Fruit fly (Drosophila melanogaster) whole organism, embryonic: Measurements from ENCODE around the gene Tfb4.

Source experiments
- Ada2b ChIP-seq: fragments of 200-800 bp; sonication (Bioruptor generic); IDR thresholded peaks from 2 replicates; pipeline ENCODE4 v1.3.6; 2022; ENCODE audit warnings: missing biosample characterization, missing genetic modification characterization
- Adf1 ChIP-seq: fragments of 200-800 bp; sonication (Bioruptor generic); IDR thresholded peaks from 2 replicates; pipeline ENCODE4 v1.3.6; 2022; ENCODE audit warnings: missing biosample characterization, missing genetic modification characterization
- CG10543 ChIP-seq: fragments of 200-800 bp; sonication (Bioruptor generic); optimal IDR thresholded peaks from 3 replicates; lab custom pipeline; 2017; ENCODE audit warnings: missing biosample characterization, mild to moderate bottlenecking, missing genetic modification characterization, moderate library complexity
- CG11456 ChIP-seq: fragments of 200-800 bp; sonication (Bioruptor generic); IDR thresholded peaks from 3 replicates; pipeline ENCODE4 v1.3.6; 2022; ENCODE audit warnings: missing biosample characterization, missing genetic modification characterization
- CG11504 ChIP-seq: fragments of 200-800 bp; sonication (Bioruptor generic); optimal IDR thresholded peaks from 3 replicates; lab custom pipeline; 2019; ENCODE audit warnings: missing biosample characterization, mild to moderate bottlenecking, missing genetic modification characterization, moderate library complexity
- CG13894 ChIP-seq: fragments of 200-800 bp; sonication (Bioruptor generic); optimal IDR thresholded peaks from 3 replicates; lab custom pipeline; 2018; ENCODE audit warnings: missing biosample characterization, mild to moderate bottlenecking, missing genetic modification characterization, moderate library complexity
- CG1529 ChIP-seq: fragments of 200-800 bp; sonication (Bioruptor generic); optimal IDR thresholded peaks from 3 replicates; lab custom pipeline; 2018; ENCODE audit warnings: missing biosample characterization, missing genetic modification characterization
- CG17385 ChIP-seq: fragments of 200-800 bp; sonication (Bioruptor generic); optimal IDR thresholded peaks from 3 replicates; lab custom pipeline; 2018; ENCODE audit warnings: missing biosample characterization, mild to moderate bottlenecking, missing genetic modification characterization
- CG18599 ChIP-seq: fragments of 200-800 bp; sonication (Bioruptor generic); optimal IDR thresholded peaks from 3 replicates; lab custom pipeline; 2017; ENCODE audit warnings: missing biosample characterization, missing genetic modification characterization, mild to moderate bottlenecking, moderate library complexity, missing genetic modification reagents
- CG18619 ChIP-seq: fragments of 200-800 bp; sonication (Bioruptor generic); optimal IDR thresholded peaks from 3 replicates; lab custom pipeline; 2017; ENCODE audit warnings: missing biosample characterization, mild to moderate bottlenecking, missing genetic modification characterization
- CG30403 ChIP-seq: fragments of 200-800 bp; sonication (Bioruptor generic); optimal IDR thresholded peaks from 3 replicates; lab custom pipeline; 2016; ENCODE audit warnings: missing biosample characterization, missing genetic modification characterization
- CG31224 ChIP-seq: fragments of 200-800 bp; sonication (Bioruptor generic); IDR thresholded peaks from 2 replicates; pipeline ENCODE4 v1.3.6; 2022; ENCODE audit warnings: missing biosample characterization, missing genetic modification characterization
- CG9932 ChIP-seq: fragments of 200-800 bp; sonication (Bioruptor generic); IDR thresholded peaks from 2 replicates; pipeline ENCODE4 v1.3.6; 2022; ENCODE audit warnings: missing biosample characterization, missing genetic modification characterization
- D ChIP-seq, 2 experiments: fragments of 200-800 bp in 1 of 2; fragments of >200 bp in 1 of 2; sonication (Bioruptor generic) in 1 of 2; optimal IDR thresholded peaks; 2 replicates in 1 of 2; 3 replicates in 1 of 2; lab custom pipeline; 2017; ENCODE audit warnings: mild to moderate bottlenecking in 1 of 2, missing biosample characterization in 1 of 2, missing genetic modification characterization in 1 of 2, missing genetic modification reagents in 1 of 2
- D19B ChIP-seq: fragments of 200-800 bp; sonication (Bioruptor generic); optimal IDR thresholded peaks from 2 replicates; lab custom pipeline; 2017; ENCODE audit warnings: missing biosample characterization, mild to moderate bottlenecking, missing genetic modification characterization
- Doc2 ChIP-seq: fragments of 200-800 bp; sonication (Bioruptor generic); IDR thresholded peaks from 2 replicates; pipeline ENCODE4 v1.3.6; 2022; ENCODE audit warnings: missing biosample characterization, missing genetic modification characterization
- Dp ChIP-seq: fragments of 200-800 bp; sonication (Bioruptor generic); optimal IDR thresholded peaks from 2 replicates; lab custom pipeline; 2018; ENCODE audit warnings: missing biosample characterization, mild to moderate bottlenecking, missing genetic modification characterization, moderate library complexity
- Ets65A ChIP-seq: fragments of 200-800 bp; sonication (Bioruptor generic); peaks from one replicate; lab custom pipeline; 2016; ENCODE audit warnings: missing biosample characterization, missing genetic modification characterization
- Ets97D ChIP-seq: fragments of 200-800 bp; sonication (Bioruptor generic); optimal IDR thresholded peaks from 3 replicates; lab custom pipeline; 2016; ENCODE audit warnings: missing biosample characterization, missing genetic modification characterization
- HHEX ChIP-seq: fragments of 200-800 bp; sonication (Bioruptor generic); optimal IDR thresholded peaks from 3 replicates; lab custom pipeline; 2017; ENCODE audit warnings: missing biosample characterization, mild to moderate bottlenecking, missing genetic modification characterization, missing genetic modification reagents
- Lim3 ChIP-seq: fragments of 200-800 bp; sonication (Bioruptor generic); IDR thresholded peaks from 2 replicates; pipeline ENCODE4 v1.3.6; 2022; ENCODE audit warnings: missing biosample characterization, missing genetic modification characterization
- MBD-R2 ChIP-seq: fragments of 200-800 bp; sonication (Bioruptor generic); IDR thresholded peaks from 2 replicates; pipeline ENCODE4 v1.3.6; 2022; ENCODE audit warnings: missing biosample characterization, missing genetic modification characterization
- MESR4 ChIP-seq: fragments of 200-800 bp; sonication (Bioruptor generic); optimal IDR thresholded peaks from 2 replicates; lab custom pipeline; 2018; ENCODE audit warnings: missing biosample characterization, mild to moderate bottlenecking, missing genetic modification characterization, moderate library complexity
- Scr ChIP-seq: fragments of 200-800 bp; sonication (Bioruptor generic); IDR thresholded peaks from 2 replicates; pipeline ENCODE4 v1.3.6; 2022; ENCODE audit warnings: missing biosample characterization, missing genetic modification characterization; ENCODE audit not compliant: partially characterized antibody
- Stat92E ChIP-seq, 3 experiments: fragments of >200 bp in 2 of 3; fragments of 200-800 bp in 1 of 3; sonication (Bioruptor generic) in 1 of 3; optimal IDR thresholded peaks; 2 replicates each; lab custom pipeline; 2017 to 2019; ENCODE audit warnings: missing biosample characterization in 3 of 3, missing genetic modification characterization in 3 of 3, mild to moderate bottlenecking in 1 of 3, moderate library complexity in 1 of 3
- Vsx1 ChIP-seq: fragments of 200-800 bp; sonication (Bioruptor generic); optimal IDR thresholded peaks from 2 replicates; lab custom pipeline; 2017; ENCODE audit warnings: missing biosample characterization, mild to moderate bottlenecking, missing genetic modification characterization, missing genetic modification reagents
- ase ChIP-seq: fragments of 200-800 bp; sonication (Bioruptor generic); IDR thresholded peaks from 3 replicates; pipeline ENCODE4 v1.3.6; 2022; ENCODE audit warnings: missing biosample characterization, missing genetic modification characterization
- corto ChIP-seq: fragments of 200-800 bp; sonication (Bioruptor generic); optimal IDR thresholded peaks from 2 replicates; lab custom pipeline; 2016; ENCODE audit warnings: missing biosample characterization, mild to moderate bottlenecking, missing genetic modification characterization, moderate library complexity
- danr ChIP-seq: fragments of 200-800 bp; sonication (Bioruptor generic); IDR thresholded peaks from 2 replicates; pipeline ENCODE4 v1.3.6; 2022; ENCODE audit warnings: missing biosample characterization, missing genetic modification characterization
- dati ChIP-seq: fragments of 200-800 bp; sonication (Bioruptor generic); IDR thresholded peaks from 2 replicates; pipeline ENCODE4 v1.3.6; 2022; ENCODE audit warnings: missing biosample characterization, missing genetic modification characterization
- dpn ChIP-seq, 2 experiments: fragments of 200-800 bp; sonication (Bioruptor generic); optimal IDR thresholded peaks; 3 replicates each; lab custom pipeline; 2016; ENCODE audit warnings: missing biosample characterization in 2 of 2, missing genetic modification characterization in 2 of 2
- fru ChIP-seq: fragments of >200 bp; optimal IDR thresholded peaks from 2 replicates; lab custom pipeline; 2017
- gfzf ChIP-seq: fragments of 200-800 bp; sonication (Bioruptor generic); optimal IDR thresholded peaks from 2 replicates; lab custom pipeline; 2016; ENCODE audit warnings: missing biosample characterization, mild to moderate bottlenecking, missing genetic modification characterization, moderate library complexity
- ind ChIP-seq: fragments of 200-800 bp; sonication (Bioruptor generic); optimal IDR thresholded peaks from 3 replicates; lab custom pipeline; 2016; ENCODE audit warnings: missing biosample characterization, missing genetic modification characterization
- jumu ChIP-seq: fragments of 200-800 bp; sonication (Bioruptor generic); optimal IDR thresholded peaks from 3 replicates; lab custom pipeline; 2016; ENCODE audit warnings: missing biosample characterization, missing genetic modification characterization
- mam ChIP-seq: fragments of 200-800 bp; sonication (Bioruptor generic); optimal IDR thresholded peaks from 3 replicates; lab custom pipeline; 2016; ENCODE audit warnings: missing biosample characterization, missing genetic modification characterization
- nom ChIP-seq: fragments of 200-800 bp; sonication (Bioruptor generic); optimal IDR thresholded peaks from 2 replicates; lab custom pipeline; 2017; ENCODE audit warnings: missing biosample characterization, missing genetic modification characterization, mild to moderate bottlenecking, moderate library complexity, missing genetic modification reagents
- pfk ChIP-seq: fragments of 200-800 bp; sonication (Bioruptor generic); optimal IDR thresholded peaks from 2 replicates; lab custom pipeline; 2018; ENCODE audit warnings: missing biosample characterization, mild to moderate bottlenecking, missing genetic modification characterization, moderate library complexity
- prd ChIP-seq, 3 experiments: fragments of >200 bp in 2 of 3; fragments of 200-800 bp in 1 of 3; sonication (Bioruptor generic) in 1 of 3; optimal IDR thresholded peaks in 2 of 3; IDR thresholded peaks in 1 of 3; 2 replicates in 2 of 3; 3 replicates in 1 of 3; pipeline versions ENCODE4 v1.3.6 to Lab custom; 2017 to 2022; ENCODE audit warnings: missing biosample characterization in 1 of 3, missing genetic modification characterization in 1 of 3
- sc ChIP-seq, 3 experiments: fragments of >200 bp in 2 of 3; fragments of 200-800 bp in 1 of 3; sonication (Bioruptor generic) in 1 of 3; optimal IDR thresholded peaks; 2 replicates in 2 of 3; 3 replicates in 1 of 3; lab custom pipeline; 2017; ENCODE audit warnings: mild to moderate bottlenecking in 1 of 3, missing biosample characterization in 1 of 3, missing genetic modification characterization in 1 of 3, missing genetic modification reagents in 1 of 3
- sna ChIP-seq: fragments of 200-800 bp; sonication (Bioruptor generic); IDR thresholded peaks from 2 replicates; pipeline ENCODE4 v1.3.6; 2022; ENCODE audit warnings: missing biosample characterization, missing genetic modification characterization; ENCODE audit not compliant: partially characterized antibody
- ssp ChIP-seq: fragments of 200-800 bp; sonication (Bioruptor generic); IDR thresholded peaks from 2 replicates; pipeline ENCODE4 v1.3.6; 2022; ENCODE audit warnings: missing biosample characterization, missing genetic modification characterization
- tap ChIP-seq: fragments of 200-800 bp; optimal IDR thresholded peaks from 3 replicates; lab custom pipeline; 2019; ENCODE audit warnings: missing biosample characterization, mild to moderate bottlenecking, missing genetic modification characterization, moderate library complexity
- tgo ChIP-seq: fragments of 200-800 bp; sonication (Bioruptor generic); IDR thresholded peaks from 3 replicates; pipeline ENCODE4 v1.3.6; 2022; ENCODE audit warnings: missing biosample characterization, missing genetic modification characterization
- tna ChIP-seq: fragments of 200-800 bp; sonication (Bioruptor generic); IDR thresholded peaks from 2 replicates; pipeline ENCODE4 v1.3.6; 2022; ENCODE audit warnings: missing biosample characterization, missing genetic modification characterization; ENCODE audit not compliant: partially characterized antibody
- vvl ChIP-seq: fragments of 200-800 bp; sonication (Bioruptor generic); IDR thresholded peaks from 2 replicates; pipeline ENCODE4 v1.3.6; 2022; ENCODE audit warnings: missing biosample characterization, missing genetic modification characterization
- zen ChIP-seq: fragments of 200-800 bp; sonication (Bioruptor generic); optimal IDR thresholded peaks from 3 replicates; lab custom pipeline; 2018; ENCODE audit warnings: missing biosample characterization, mild to moderate bottlenecking, missing genetic modification characterization, moderate library complexity
- zen2 ChIP-seq: fragments of 200-800 bp; sonication (Bioruptor generic); IDR thresholded peaks from 3 replicates; pipeline ENCODE4 v1.3.6; 2022; ENCODE audit warnings: missing biosample characterization, missing genetic modification characterization; ENCODE audit not compliant: partially characterized antibody

Tfb4 gene

dm6 chr2L:1169867-1170415 is 19.5 kb upstream of the Tfb4 start, which contains the start of the genes CG31922 and Plap (continued):
- TF ChIP-seq HHEX (GFP tag; lab: Kevin White, UChicago) (peak; percentile 3), D19B (no peak), tna (GFP tag; lab: Robert Waterston, UW) (peak; percentile 38; the same call in 1 of the 2 replicates), MBD-R2 (GFP tag; lab: Robert Waterston, UW) (peak; percentile 78), CG1529 (GFP tag; lab: Kevin White, UChicago) (no peak), CG13894 (tag; lab: Kevin White, UChicago) (no peak), Ada2b (GFP tag; lab: Robert Waterston, UW) (no peak), sc (optimal IDR thresholded peaks at IDR 0.05; lab: Kevin White, UChicago) (no peak), sc (GFP tag; optimal IDR thresholded peaks at IDR 0.05; lab: Kevin White, UChicago) (no peak), Scr (GFP tag; lab: Robert Waterston, UW) (peak; percentile 96), corto (no peak), Vsx1 (no peak), nom (GFP tag; lab: Kevin White, UChicago) (no peak), mam (GFP tag; lab: Kevin White, UChicago) (peak; percentile 76), CG18599 (GFP tag; lab: Kevin White, UChicago) (peak; percentile 60), jumu (GFP tag; lab: Kevin White, UChicago) (peak; percentile 39), dati (GFP tag; lab: Robert Waterston, UW) (no peak), Lim3 (GFP tag; lab: Robert Waterston, UW) (no peak), gfzf (GFP tag; lab: Kevin White, UChicago) (peak; percentile 21), vvl (GFP tag; lab: Robert Waterston, UW) (peak; percentile 25; the same call in 1 of the 2 replicates), Adf1 (GFP tag; lab: Robert Waterston, UW) (no peak), ase (GFP tag; lab: Robert Waterston, UW) (no peak), Stat92E (GFP tag; optimal IDR thresholded peaks at IDR 0.05; lab: Kevin White, UChicago) (no peak), fru (lab: Kevin White, UChicago) (no peak), tap (tag; lab: Kevin White, UChicago) (no peak), CG18619 (peak; percentile 66), ssp (GFP tag; lab: Robert Waterston, UW) (peak; percentile 62), danr (peak; percentile 26; the same call in 1 of the 2 replicates), CG11456 (GFP tag; lab: Robert Waterston, UW) (0 out of 3 replicates have a peak, but pooled peaks have one; percentile 57), D (optimal IDR thresholded peaks at IDR 0.05; lab: Kevin White, UChicago) (no peak), D (GFP tag; optimal IDR thresholded peaks at IDR 0.05; lab: Kevin White, UChicago) (peak; percentile 28), tgo (GFP tag; lab: Robert Waterston, UW) (peak; percentile 61; the same call in 1 of the 3 replicates), CG17385 (GFP tag; lab: Kevin White, UChicago) (peak; percentile 64), sna (GFP tag; lab: Robert Waterston, UW) (peak; percentile 90), prd (optimal IDR thresholded peaks at IDR 0.05; lab: Kevin White, UChicago) (no peak), prd (GFP tag; IDR thresholded peaks at IDR 0.05; lab: Robert Waterston, UW) (peak; percentile 74; the same call in 2 of the 3 replicates), CG9932 (GFP tag; lab: Robert Waterston, UW) (peak; percentile 89), ind (GFP tag; lab: Kevin White, UChicago) (peak; percentile 75), CG30403 (GFP tag; lab: Kevin White, UChicago) (peak; percentile 87), CG10543 (GFP tag; lab: Kevin White, UChicago) (peak; percentile 80), Doc2 (no peak), CG11504 (tag; lab: Kevin White, UChicago) (no peak), pfk (GFP tag; lab: Kevin White, UChicago) (no peak), Ets97D (GFP tag; lab: Kevin White, UChicago) (peak; percentile 75), dpn (GFP tag; optimal IDR thresholded peaks at IDR 0.05; lab: Kevin White, UChicago) (peak; percentile 71 to 79), zen (tag; lab: Kevin White, UChicago) (peak; percentile 37), CG31224 (GFP tag; lab: Robert Waterston, UW) (peak; percentile 33; the same call in 1 of the 2 replicates), Dp (GFP tag; lab: Kevin White, UChicago) (peak; percentile 38), MESR4 (GFP tag; lab: Kevin White, UChicago) (peak; percentile 18), Ets65A (GFP tag; lab: Kevin White, UChicago) (peak; percentile 95), zen2 (GFP tag; lab: Robert Waterston, UW) (peak; percentile 73; the same call in 2 of the 3 replicates)
